Fruit fly (Drosophila melanogaster) whole organism, embryonic: Measurements from ENCODE around the gene CG43401.

ENCODE experiments used
- Ada2b ChIP-seq: fragments of 200-800 bp; sonication (Bioruptor generic); IDR thresholded peaks from 2 replicates; pipeline ENCODE4 v1.3.6; 2022; ENCODE audit warnings: missing biosample characterization, missing genetic modification characterization
- Blimp-1 ChIP-seq: fragments of 200-800 bp; sonication (Bioruptor generic); optimal IDR thresholded peaks from 3 replicates; lab custom pipeline; 2018; ENCODE audit warnings: missing biosample characterization, missing genetic modification characterization, mild to moderate bottlenecking, moderate library complexity, missing genetic modification reagents
- CG10462 ChIP-seq: fragments of 200-800 bp; sonication (Bioruptor generic); optimal IDR thresholded peaks from 2 replicates; lab custom pipeline; 2016; ENCODE audit warnings: missing biosample characterization, missing genetic modification characterization
- CG10959 ChIP-seq: fragments of 200-800 bp; sonication (Bioruptor generic); IDR thresholded peaks from 2 replicates; pipeline ENCODE4 v1.3.6; 2022; ENCODE audit warnings: missing biosample characterization, missing genetic modification characterization
- CG13287 ChIP-seq: fragments of 200-800 bp; sonication (Bioruptor generic); IDR thresholded peaks from 2 replicates; pipeline ENCODE4 v1.3.6; 2022; ENCODE audit warnings: missing biosample characterization, missing genetic modification characterization; ENCODE audit not compliant: partially characterized antibody
- CG14710 ChIP-seq: fragments of 200-800 bp; sonication (Bioruptor generic); optimal IDR thresholded peaks from 3 replicates; lab custom pipeline; 2019; ENCODE audit warnings: missing biosample characterization, mild to moderate bottlenecking, missing genetic modification characterization, moderate library complexity
- CG18764 ChIP-seq: fragments of 200-800 bp; sonication (Bioruptor generic); optimal IDR thresholded peaks from 3 replicates; lab custom pipeline; 2016; ENCODE audit warnings: missing biosample characterization, missing genetic modification characterization
- CG2889 ChIP-seq: fragments of 200-800 bp; sonication (Bioruptor generic); IDR thresholded peaks from 3 replicates; pipeline ENCODE4 v1.3.6; 2022; ENCODE audit warnings: missing biosample characterization, missing genetic modification characterization
- CG32532 ChIP-seq: fragments of 200-800 bp; sonication (Bioruptor generic); IDR thresholded peaks from 2 replicates; pipeline ENCODE4 v1.3.6; 2022; ENCODE audit warnings: missing biosample characterization, missing genetic modification characterization
- CG33557 ChIP-seq: fragments of 200-800 bp; sonication (Bioruptor generic); optimal IDR thresholded peaks from 2 replicates; lab custom pipeline; 2019; ENCODE audit warnings: missing biosample characterization, mild to moderate bottlenecking, missing genetic modification characterization, moderate library complexity
- CG4282 ChIP-seq: fragments of 200-800 bp; sonication (Bioruptor generic); optimal IDR thresholded peaks from 2 replicates; lab custom pipeline; 2016; ENCODE audit warnings: missing biosample characterization, missing genetic modification characterization
- CG6854 ChIP-seq: fragments of 200-800 bp; sonication (Bioruptor generic); optimal IDR thresholded peaks from 3 replicates; lab custom pipeline; 2017; ENCODE audit warnings: missing biosample characterization, mild to moderate bottlenecking, missing genetic modification characterization
- CG8089 ChIP-seq: fragments of 200-800 bp; sonication (Bioruptor generic); optimal IDR thresholded peaks from 3 replicates; lab custom pipeline; 2016; ENCODE audit warnings: missing biosample characterization, missing genetic modification characterization
- CG8388 ChIP-seq: fragments of 200-800 bp; sonication (Bioruptor generic); optimal IDR thresholded peaks from 2 replicates; lab custom pipeline; 2019; ENCODE audit warnings: missing biosample characterization, mild to moderate bottlenecking, missing genetic modification characterization, moderate library complexity
- CG8765 ChIP-seq: fragments of 200-800 bp; sonication (Bioruptor generic); IDR thresholded peaks from 2 replicates; pipeline ENCODE4 v1.3.6; 2022; ENCODE audit warnings: missing biosample characterization, missing genetic modification characterization
- CkIIα-i1 ChIP-seq: fragments of 200-800 bp; sonication (Bioruptor generic); IDR thresholded peaks from 2 replicates; pipeline ENCODE4 v1.3.6; 2022; ENCODE audit warnings: missing biosample characterization, missing genetic modification characterization
- CrebB ChIP-seq: fragments of 200-800 bp; sonication (Bioruptor generic); optimal IDR thresholded peaks from 3 replicates; lab custom pipeline; 2018; ENCODE audit warnings: missing biosample characterization, mild to moderate bottlenecking, missing genetic modification characterization
- Fer2 ChIP-seq: fragments of 200-800 bp; sonication (Bioruptor generic); optimal IDR thresholded peaks from 2 replicates; lab custom pipeline; 2018; ENCODE audit warnings: missing biosample characterization, mild to moderate bottlenecking, missing genetic modification characterization, moderate library complexity
- HHEX ChIP-seq: fragments of 200-800 bp; sonication (Bioruptor generic); optimal IDR thresholded peaks from 3 replicates; lab custom pipeline; 2017; ENCODE audit warnings: missing biosample characterization, mild to moderate bottlenecking, missing genetic modification characterization, missing genetic modification reagents
- HLH3B ChIP-seq: fragments of 200-800 bp; sonication (Bioruptor generic); IDR thresholded peaks from 2 replicates; pipeline ENCODE4 v1.3.6; 2022; ENCODE audit warnings: missing biosample characterization, missing genetic modification characterization
- Lpt ChIP-seq: fragments of >200 bp; optimal IDR thresholded peaks from 2 replicates; lab custom pipeline; 2018; ENCODE audit warnings: missing biosample characterization, missing genetic modification characterization
- Meics ChIP-seq: fragments of 200-800 bp; sonication (Bioruptor generic); optimal IDR thresholded peaks from 2 replicates; lab custom pipeline; 2017; ENCODE audit warnings: missing biosample characterization, mild to moderate bottlenecking, missing genetic modification characterization
- NfI ChIP-seq: fragments of 200-800 bp; sonication (Bioruptor generic); optimal IDR thresholded peaks from 3 replicates; lab custom pipeline; 2018; ENCODE audit warnings: missing biosample characterization, mild to moderate bottlenecking, missing genetic modification characterization, moderate library complexity
- Ssrp ChIP-seq: fragments of 200-800 bp; sonication (Bioruptor generic); optimal IDR thresholded peaks from 2 replicates; lab custom pipeline; 2018; ENCODE audit warnings: missing biosample characterization, mild to moderate bottlenecking, missing genetic modification characterization, moderate library complexity
- Usf ChIP-seq: fragments of 200-800 bp; sonication (Bioruptor generic); optimal IDR thresholded peaks from 2 replicates; lab custom pipeline; 2017; ENCODE audit warnings: missing genotype, missing biosample characterization, missing genetic modification characterization
- bab2 ChIP-seq: fragments of 200-800 bp; sonication (Bioruptor generic); optimal IDR thresholded peaks from 2 replicates; lab custom pipeline; 2016; ENCODE audit warnings: missing biosample characterization, missing genetic modification characterization
- bigmax ChIP-seq: fragments of 200-800 bp; sonication (Bioruptor generic); optimal IDR thresholded peaks from 2 replicates; lab custom pipeline; 2018; ENCODE audit warnings: missing biosample characterization, mild to moderate bottlenecking, missing genetic modification characterization
- cg ChIP-seq: fragments of 200-800 bp; sonication (Bioruptor generic); optimal IDR thresholded peaks from 3 replicates; lab custom pipeline; 2019; ENCODE audit warnings: missing biosample characterization, mild to moderate bottlenecking, missing genetic modification characterization, moderate library complexity
- dati ChIP-seq: fragments of 200-800 bp; sonication (Bioruptor generic); IDR thresholded peaks from 2 replicates; pipeline ENCODE4 v1.3.6; 2022; ENCODE audit warnings: missing biosample characterization, missing genetic modification characterization
- dm ChIP-seq: fragments of 200-800 bp; sonication (Bioruptor generic); optimal IDR thresholded peaks from 3 replicates; lab custom pipeline; 2016; ENCODE audit warnings: missing biosample characterization, missing genetic modification characterization
- fd64A ChIP-seq: fragments of 200-800 bp; sonication (Bioruptor generic); optimal IDR thresholded peaks from 3 replicates; lab custom pipeline; 2018; ENCODE audit warnings: missing biosample characterization, mild to moderate bottlenecking, missing genetic modification characterization
- gcm ChIP-seq: fragments of 200-800 bp; sonication (Bioruptor generic); optimal IDR thresholded peaks from 2 replicates; lab custom pipeline; 2019; ENCODE audit warnings: missing biosample characterization, mild to moderate bottlenecking, missing genetic modification characterization, moderate library complexity
- grau ChIP-seq: fragments of 200-800 bp; optimal IDR thresholded peaks from 3 replicates; lab custom pipeline; 2019; ENCODE audit warnings: missing biosample characterization, mild to moderate bottlenecking, missing genetic modification characterization, moderate library complexity
- gsb ChIP-seq: fragments of 200-800 bp; sonication (Bioruptor generic); IDR thresholded peaks from 2 replicates; pipeline ENCODE4 v1.3.6; 2022; ENCODE audit warnings: missing biosample characterization, missing genetic modification characterization
- h ChIP-seq: fragments of >200 bp; optimal IDR thresholded peaks from 2 replicates; lab custom pipeline; 2017
- hth ChIP-seq: fragments of >200 bp; optimal IDR thresholded peaks from 2 replicates; lab custom pipeline; 2017; ENCODE audit warnings: inconsistent platforms
- jumu ChIP-seq: fragments of 200-800 bp; sonication (Bioruptor generic); optimal IDR thresholded peaks from 3 replicates; lab custom pipeline; 2016; ENCODE audit warnings: missing biosample characterization, missing genetic modification characterization
- onecut ChIP-seq: fragments of 200-800 bp; sonication (Bioruptor generic); IDR thresholded peaks from 2 replicates; pipeline ENCODE4 v1.3.6; 2022; ENCODE audit warnings: missing biosample characterization, missing genetic modification characterization
- repo ChIP-seq: fragments of 200-800 bp; sonication (Bioruptor generic); optimal IDR thresholded peaks from 2 replicates; lab custom pipeline; 2016; ENCODE audit warnings: missing biosample characterization, missing genetic modification characterization
- rib ChIP-seq: fragments of 200-800 bp; sonication (Bioruptor generic); IDR thresholded peaks from 2 replicates; pipeline ENCODE4 v1.3.6; 2022; ENCODE audit warnings: missing biosample characterization, missing genetic modification characterization
- so ChIP-seq: fragments of 200-800 bp; sonication (Bioruptor generic); IDR thresholded peaks from 3 replicates; pipeline ENCODE4 v1.3.6; 2022; ENCODE audit warnings: missing biosample characterization, missing genetic modification characterization
- sqz ChIP-seq: fragments of 200-800 bp; sonication (Bioruptor generic); optimal IDR thresholded peaks from 3 replicates; lab custom pipeline; 2018; ENCODE audit warnings: missing biosample characterization, mild to moderate bottlenecking, missing genetic modification characterization
- sr ChIP-seq: fragments of 200-800 bp; sonication (Bioruptor generic); IDR thresholded peaks from 3 replicates; pipeline ENCODE4 v1.3.6; 2022; ENCODE audit warnings: missing biosample characterization, missing genetic modification characterization
- stwl ChIP-seq: fragments of 200-800 bp; sonication (Bioruptor generic); optimal IDR thresholded peaks from 3 replicates; lab custom pipeline; 2018; ENCODE audit warnings: missing biosample characterization, mild to moderate bottlenecking, missing genetic modification characterization, moderate library complexity
- tap ChIP-seq: fragments of 200-800 bp; optimal IDR thresholded peaks from 3 replicates; lab custom pipeline; 2019; ENCODE audit warnings: missing biosample characterization, mild to moderate bottlenecking, missing genetic modification characterization, moderate library complexity
- toy ChIP-seq: fragments of 200-800 bp; sonication (Bioruptor generic); IDR thresholded peaks from 2 replicates; pipeline ENCODE4 v1.3.6; 2022; ENCODE audit warnings: missing biosample characterization, missing genetic modification characterization
- twi ChIP-seq: fragments of 200-800 bp; optimal IDR thresholded peaks from 2 replicates; lab custom pipeline; 2019; ENCODE audit warnings: missing biosample characterization, mild to moderate bottlenecking, missing genetic modification characterization, moderate library complexity
- unc-4 ChIP-seq: fragments of 200-800 bp; sonication (Bioruptor generic); IDR thresholded peaks from 2 replicates; pipeline ENCODE4 v1.3.6; 2022; ENCODE audit warnings: missing biosample characterization, missing genetic modification characterization; ENCODE audit not compliant: partially characterized antibody
- wek ChIP-seq: fragments of 200-800 bp; sonication (Bioruptor generic); optimal IDR thresholded peaks from 3 replicates; lab custom pipeline; 2018; ENCODE audit warnings: missing biosample characterization, mild to moderate bottlenecking, missing genetic modification characterization, moderate library complexity
- wor ChIP-seq: fragments of 200-800 bp; sonication (Bioruptor generic); IDR thresholded peaks from 2 replicates; pipeline ENCODE4 v1.3.6; 2022; ENCODE audit warnings: missing biosample characterization, missing genetic modification characterization

Gene CG43401

dm6 chr2L:1399434-1399833, 28.8 kb upstream of the CG43401 start (continued):
- no peak for TF ChIP-seq gsb (GFP tag; lab: Robert Waterston, UW)
- no peak for TF ChIP-seq sr (GFP tag; lab: Robert Waterston, UW)
- no peak for TF ChIP-seq HHEX
- peak; percentile 37 for TF ChIP-seq cg (GFP tag; lab: Kevin White, UChicago)
- peak; percentile 4 for TF ChIP-seq stwl
- no peak for TF ChIP-seq bab2
- no peak for TF ChIP-seq CG6854
- TF ChIP-seq CG13287, result no peak
- TF ChIP-seq wor, result no peak
- no peak for TF ChIP-seq rib (GFP tag; lab: Robert Waterston, UW)
- no peak for TF ChIP-seq hth (lab: Kevin White, UChicago)
- no peak for TF ChIP-seq HLH3B
- TF ChIP-seq CG4282 (GFP tag; lab: Kevin White, UChicago), result no peak
- no peak for TF ChIP-seq h (lab: Kevin White, UChicago)
- peak; percentile 38 for TF ChIP-seq fd64A (GFP tag; lab: Kevin White, UChicago)
- no peak for TF ChIP-seq CG10959
- TF ChIP-seq CG8388 (GFP tag; lab: Kevin White, UChicago), result no peak
- no peak for TF ChIP-seq tap (tag; lab: Kevin White, UChicago)
- TF ChIP-seq toy (GFP tag; lab: Robert Waterston, UW), result no peak
- no peak for TF ChIP-seq CG32532 (GFP tag; lab: Robert Waterston, UW)
- TF ChIP-seq onecut, result no peak
- TF ChIP-seq so, result 0 out of 3 replicates have a peak, but pooled peaks have one; percentile 7
- no peak for TF ChIP-seq CkIIα-i1 (GFP tag; lab: Robert Waterston, UW)
- no peak for TF ChIP-seq CG10462 (GFP tag; lab: Kevin White, UChicago)
- TF ChIP-seq CrebB, result no peak
- TF ChIP-seq CG14710 (tag; lab: Kevin White, UChicago), result no peak
- TF ChIP-seq Blimp-1 (GFP tag; lab: Kevin White, UChicago), result peak; percentile 24
- TF ChIP-seq repo (GFP tag; lab: Kevin White, UChicago), result no peak
- TF ChIP-seq grau, result no peak
- TF ChIP-seq CG8765, result no peak
- no peak for TF ChIP-seq dm (GFP tag; lab: Kevin White, UChicago)
- peak; percentile 28 for TF ChIP-seq gcm (GFP tag; lab: Kevin White, UChicago)
- no peak for TF ChIP-seq wek (GFP tag; lab: Kevin White, UChicago)
- no peak for TF ChIP-seq dati (GFP tag; lab: Robert Waterston, UW)
- no peak for TF ChIP-seq CG2889 (GFP tag; lab: Robert Waterston, UW)
- TF ChIP-seq Lpt (GFP tag; lab: Kevin White, UChicago), result no peak
- TF ChIP-seq NfI (GFP tag; lab: Kevin White, UChicago), result no peak
- peak; percentile 24 for TF ChIP-seq CG8089 (GFP tag; lab: Kevin White, UChicago)
- TF ChIP-seq Fer2 (tag; lab: Kevin White, UChicago), result no peak
- peak; percentile 3 for TF ChIP-seq CG33557 (GFP tag; lab: Kevin White, UChicago)
- peak; percentile 25 for TF ChIP-seq twi (tag; lab: Kevin White, UChicago)
- no peak for TF ChIP-seq CG18764 (GFP tag; lab: Kevin White, UChicago)
- no peak for TF ChIP-seq Ada2b (GFP tag; lab: Robert Waterston, UW)
- no peak for TF ChIP-seq jumu (GFP tag; lab: Kevin White, UChicago)
- no peak for TF ChIP-seq Meics (GFP tag; lab: Kevin White, UChicago)
- TF ChIP-seq bigmax (GFP tag; lab: Kevin White, UChicago), result no peak
- no peak for TF ChIP-seq sqz (GFP tag; lab: Kevin White, UChicago)
- TF ChIP-seq Usf (GFP tag; lab: Kevin White, UChicago), result no peak
- TF ChIP-seq Ssrp (tag; lab: Kevin White, UChicago), result no peak
- no peak for TF ChIP-seq unc-4 (GFP tag; lab: Robert Waterston, UW)
